Worm (Caenorhabditis elegans) whole organism, L4 larva: ENCODE measurements around the gene T01C8.2.

Source experiments
- F10B5.3 ChIP-seq: sonication (generic microtip); optimal IDR thresholded peaks from 2 replicates; lab custom pipeline; 2016; ENCODE audit warnings: mild to moderate bottlenecking, missing genetic modification characterization, missing compliant biosample characterization
- F26F4.8 ChIP-seq: fragments of 200-800 bp; sonication (Bioruptor generic); conservative IDR thresholded peaks from 2 replicates; pipeline ENCODE4 v1.3.6; 2022; ENCODE audit warnings: missing genetic modification characterization, missing compliant biosample characterization
- F44E2.7 ChIP-seq: fragments of 200-800 bp; sonication (Bioruptor generic); IDR thresholded peaks from 2 replicates; pipeline ENCODE4 v2.1.2; 2022; ENCODE audit warnings: missing genetic modification characterization, missing compliant biosample characterization
- Y48G9A.11 ChIP-seq: fragments of 200-800 bp; sonication (Bioruptor generic); IDR thresholded peaks from 2 replicates; pipeline ENCODE4 v1.3.6; 2022; ENCODE audit warnings: missing genetic modification reagents, missing genetic modification characterization, missing compliant biosample characterization
- Y5F2A.4 ChIP-seq: fragments of 200-800 bp; sonication (Bioruptor generic); optimal IDR thresholded peaks from 2 replicates; lab custom pipeline; 2018; ENCODE audit warnings: mild to moderate bottlenecking, missing genetic modification characterization, missing compliant biosample characterization
- ZK546.5 ChIP-seq, 2 experiments: sonication (generic microtip); optimal IDR thresholded peaks; 2 replicates each; lab custom pipeline; 2017; ENCODE audit warnings: missing biosample characterization in 2 of 2, missing genetic modification characterization in 2 of 2
- attf-4 ChIP-seq: sonication (generic microtip); optimal IDR thresholded peaks from 3 replicates; lab custom pipeline; 2017; ENCODE audit warnings: missing biosample characterization, missing genetic modification characterization
- ceh-28 ChIP-seq: fragments of 150-350 bp; optimal IDR thresholded peaks from 2 replicates; lab custom pipeline; 2014; ENCODE audit warnings: missing biosample characterization, missing genetic modification reagents, missing genetic modification characterization
- ceh-32 ChIP-seq: sonication (generic microtip); optimal IDR thresholded peaks from 2 replicates; lab custom pipeline; 2016; ENCODE audit warnings: mild to moderate bottlenecking, missing genetic modification characterization, missing compliant biosample characterization; ENCODE audit not compliant: poor library complexity
- daf-12 ChIP-seq: fragments of 150-350 bp; optimal IDR thresholded peaks from 2 replicates; lab custom pipeline; 2014; ENCODE audit warnings: missing biosample characterization, missing genetic modification reagents, missing genetic modification characterization
- daf-19 ChIP-seq: fragments of 200-800 bp; sonication (Bioruptor generic); conservative IDR thresholded peaks from 2 replicates; pipeline ENCODE4 v1.3.6; 2022; ENCODE audit warnings: missing genetic modification characterization, missing compliant biosample characterization
- dmd-6 ChIP-seq: fragments of 200-800 bp; sonication (Bioruptor generic); IDR thresholded peaks from 2 replicates; pipeline ENCODE4 v1.3.6; 2022; ENCODE audit warnings: missing genetic modification reagents, missing genetic modification characterization, missing compliant biosample characterization
- dmd-8 ChIP-seq: fragments of 200-800 bp; sonication (Bioruptor generic); IDR thresholded peaks from 2 replicates; pipeline ENCODE4 v1.3.6; 2022; ENCODE audit warnings: missing genetic modification characterization, missing compliant biosample characterization
- dmd-9 ChIP-seq: fragments of 200-800 bp; sonication (Bioruptor generic); IDR thresholded peaks from 2 replicates; pipeline ENCODE4 v1.3.6; 2022; ENCODE audit warnings: missing genetic modification reagents, missing genetic modification characterization, missing compliant biosample characterization
- dpl-1 ChIP-seq: fragments of 150-350 bp; optimal IDR thresholded peaks from 2 replicates; lab custom pipeline; 2014; ENCODE audit warnings: missing biosample characterization, missing genetic modification reagents, missing genetic modification characterization
- dve-1 ChIP-seq: sonication (generic microtip); optimal IDR thresholded peaks from 2 replicates; lab custom pipeline; 2017; ENCODE audit warnings: antibody characterized with exemption, mild to moderate bottlenecking, missing genetic modification characterization, missing compliant biosample characterization; ENCODE audit not compliant: insufficient read depth
- egl-43 ChIP-seq: fragments of 200-800 bp; sonication (Bioruptor generic); IDR thresholded peaks from 2 replicates; pipeline ENCODE4 v1.3.6; 2022; ENCODE audit warnings: missing genetic modification reagents, missing genetic modification characterization, missing compliant biosample characterization
- fkh-10 ChIP-seq: fragments of 150-350 bp; optimal IDR thresholded peaks from 2 replicates; lab custom pipeline; 2014; ENCODE audit warnings: missing biosample characterization, missing genetic modification reagents, missing genetic modification characterization
- hif-1 ChIP-seq, 2 experiments: sonication (generic microtip); optimal IDR thresholded peaks; 2 replicates each; lab custom pipeline; 2016 to 2017; ENCODE audit warnings: missing compliant biosample characterization in 2 of 2, missing genetic modification characterization in 2 of 2, missing genetic modification reagents in 2 of 2, missing genotype in 2 of 2, mild to moderate bottlenecking in 1 of 2
- hlh-30 ChIP-seq: sonication (generic microtip); optimal IDR thresholded peaks from 2 replicates; lab custom pipeline; 2017; ENCODE audit warnings: antibody characterized with exemption, mild to moderate bottlenecking, missing genetic modification characterization, missing compliant biosample characterization; ENCODE audit not compliant: insufficient read depth
- jun-1 ChIP-seq: fragments of 150-350 bp; optimal IDR thresholded peaks from 2 replicates; lab custom pipeline; 2014; ENCODE audit warnings: missing biosample characterization, missing genetic modification reagents, missing genetic modification characterization
- lim-7 ChIP-seq: fragments of 200-800 bp; sonication (Bioruptor generic); IDR thresholded peaks from 2 replicates; pipeline ENCODE4 v1.3.6; 2022; ENCODE audit warnings: missing genetic modification characterization, missing compliant biosample characterization
- lin-29 ChIP-seq: fragments of 200-800 bp; sonication (Bioruptor generic); IDR thresholded peaks from 2 replicates; pipeline ENCODE4 v1.3.6; 2022; ENCODE audit warnings: missing genetic modification reagents, missing genetic modification characterization, missing compliant biosample characterization
- lin-38 ChIP-seq: fragments of 200-800 bp; sonication (Bioruptor generic); IDR thresholded peaks from 2 replicates; pipeline ENCODE4 v1.3.6; 2022; ENCODE audit warnings: missing genetic modification reagents, missing genetic modification characterization, missing compliant biosample characterization
- lir-3 ChIP-seq: sonication (generic microtip); optimal IDR thresholded peaks from 2 replicates; lab custom pipeline; 2016; ENCODE audit warnings: mild to moderate bottlenecking, missing genetic modification characterization, missing compliant biosample characterization
- madf-5 ChIP-seq, 2 experiments: fragments of 200-800 bp; sonication (Bioruptor generic); IDR thresholded peaks; 2 replicates each; pipeline ENCODE4 v1.3.6; 2022; ENCODE audit warnings: missing compliant biosample characterization in 2 of 2, missing genetic modification characterization in 2 of 2
- mes-2 ChIP-seq: sonication (generic microtip); optimal IDR thresholded peaks from 2 replicates; lab custom pipeline; 2016; ENCODE audit warnings: missing genotype, mild to moderate bottlenecking, missing genetic modification characterization, missing compliant biosample characterization; ENCODE audit not compliant: poor library complexity, severe bottlenecking
- mxl-2 ChIP-seq: fragments of 200-800 bp; sonication (Bioruptor generic); conservative IDR thresholded peaks from 2 replicates; pipeline ENCODE4 v1.3.6; 2022; ENCODE audit warnings: missing genetic modification reagents, missing genetic modification characterization, missing compliant biosample characterization
- mxl-3 ChIP-seq: fragments of 200-800 bp; sonication (Bioruptor generic); optimal IDR thresholded peaks from 2 replicates; lab custom pipeline; 2018; ENCODE audit warnings: mild to moderate bottlenecking, missing genetic modification characterization, missing compliant biosample characterization
- nhr-25 ChIP-seq: sonication (generic microtip); optimal IDR thresholded peaks from 2 replicates; lab custom pipeline; 2017; ENCODE audit warnings: missing genetic modification characterization, mild to moderate bottlenecking, missing compliant biosample characterization, antibody characterized with exemption, moderate library complexity, borderline replicate concordance; ENCODE audit not compliant: insufficient read depth
- nhr-76 ChIP-seq: fragments of 150-350 bp; optimal IDR thresholded peaks from 2 replicates; lab custom pipeline; 2014; ENCODE audit warnings: missing biosample characterization, missing genetic modification characterization
- php-3 ChIP-seq: fragments of 200-800 bp; sonication (Bioruptor generic); IDR thresholded peaks from 2 replicates; pipeline ENCODE4 v1.3.6; 2022; ENCODE audit warnings: missing genetic modification reagents, missing genetic modification characterization, missing compliant biosample characterization
- rbr-2 ChIP-seq: sonication (generic microtip); optimal IDR thresholded peaks from 2 replicates; lab custom pipeline; 2016; ENCODE audit warnings: missing genotype, missing genetic modification characterization, missing compliant biosample characterization
- set-16 ChIP-seq: fragments of 200-800 bp; sonication (Bioruptor generic); IDR thresholded peaks from 2 replicates; pipeline ENCODE4 v1.3.6; 2022; ENCODE audit warnings: missing genetic modification reagents, missing genetic modification characterization, missing compliant biosample characterization
- snpc-1.2 ChIP-seq: fragments of 200-800 bp; sonication (Bioruptor generic); IDR thresholded peaks from 2 replicates; pipeline ENCODE4 v1.3.6; 2022; ENCODE audit warnings: missing genetic modification reagents, missing genetic modification characterization, missing compliant biosample characterization
- snpc-4 ChIP-seq: fragments of 150-350 bp; optimal IDR thresholded peaks from 2 replicates; lab custom pipeline; 2014; ENCODE audit warnings: missing biosample characterization, missing genetic modification characterization
- spr-3 ChIP-seq: fragments of 200-800 bp; sonication (Bioruptor generic); optimal IDR thresholded peaks from 2 replicates; lab custom pipeline; 2018; ENCODE audit warnings: mild to moderate bottlenecking, missing genetic modification characterization, missing compliant biosample characterization
- tra-1 ChIP-seq: fragments of 200-800 bp; sonication (Bioruptor generic); IDR thresholded peaks from 2 replicates; pipeline ENCODE4 v1.3.6; 2022; ENCODE audit warnings: missing genetic modification reagents, missing genetic modification characterization, missing compliant biosample characterization
- vab-7 ChIP-seq: fragments of 200-800 bp; sonication (Bioruptor generic); IDR thresholded peaks from 2 replicates; pipeline ENCODE4 v1.3.6; 2022; ENCODE audit warnings: missing genetic modification reagents, missing genetic modification characterization, missing compliant biosample characterization
- zag-1 ChIP-seq: fragments of 150-350 bp; optimal IDR thresholded peaks from 2 replicates; lab custom pipeline; 2014; ENCODE audit warnings: missing biosample characterization, missing genetic modification characterization
- zfp-3 ChIP-seq: fragments of 200-800 bp; sonication (Bioruptor generic); conservative IDR thresholded peaks from 2 replicates; pipeline ENCODE4 v1.3.6; 2022; ENCODE audit warnings: missing genetic modification reagents, missing genetic modification characterization, missing compliant biosample characterization
- zip-2 ChIP-seq: fragments of 150-350 bp; optimal IDR thresholded peaks from 2 replicates; lab custom pipeline; 2014; ENCODE audit warnings: missing biosample characterization, missing genetic modification characterization

T01C8.2 gene

ce11 chrX:16782797-16783259 lies 3.4 kb upstream of the T01C8.2 start, which contains the start of gene T01C8.3 (continued):
- no peak for TF ChIP-seq ZK546.5 (tag; optimal IDR thresholded peaks at IDR 0.05; lab: Kevin White, UChicago)
- TF ChIP-seq zag-1 (tag; lab: Kevin White, UChicago): no peak
- 0 out of 2 replicates have a peak, but pooled peaks have one; percentile 18 for TF ChIP-seq php-3 (GFP tag; lab: Robert Waterston, UW)
- no peak for TF ChIP-seq mxl-2
- TF ChIP-seq nhr-25: no peak
- no peak for TF ChIP-seq dpl-1 (GFP tag; lab: Kevin White, UChicago)
- TF ChIP-seq attf-4 (tag; lab: Kevin White, UChicago): no peak
- TF ChIP-seq dve-1 (tag; lab: Kevin White, UChicago): peak; percentile 18
- peak; percentile 89 for TF ChIP-seq tra-1
- no peak for TF ChIP-seq Y48G9A.11
- no peak for TF ChIP-seq F10B5.3 (tag; lab: Kevin White, UChicago)
- no peak for TF ChIP-seq mxl-3 (GFP tag; lab: Kevin White, UChicago)
- no peak for TF ChIP-seq madf-5 (GFP tag; IDR thresholded peaks at IDR 0.05; lab: Robert Waterston, UW)
- no peak for TF ChIP-seq nhr-76
- TF ChIP-seq hlh-30: no peak
- TF ChIP-seq set-16: no peak
- TF ChIP-seq rbr-2 (tag; lab: Kevin White, UChicago): no peak
- TF ChIP-seq snpc-4: no peak
- TF ChIP-seq ceh-28: no peak
- TF ChIP-seq egl-43 (GFP tag; lab: Robert Waterston, UW): no peak
- no peak for TF ChIP-seq F44E2.7
- no peak for TF ChIP-seq fkh-10 (GFP tag; lab: Kevin White, UChicago)
- no peak for TF ChIP-seq dmd-9
- no peak for TF ChIP-seq jun-1 (tag; lab: Kevin White, UChicago)
- TF ChIP-seq Y5F2A.4 (GFP tag; lab: Kevin White, UChicago): no peak
- no peak for TF ChIP-seq F26F4.8
- TF ChIP-seq lin-38 (GFP tag; lab: Robert Waterston, UW): no peak
- no peak for TF ChIP-seq spr-3 (GFP tag; lab: Kevin White, UChicago)
- no peak for TF ChIP-seq lir-3 (tag; lab: Kevin White, UChicago)
- no peak for TF ChIP-seq daf-19 (GFP tag; lab: Robert Waterston, UW)
- TF ChIP-seq snpc-1.2 (GFP tag; lab: Robert Waterston, UW): no peak
- TF ChIP-seq hif-1 (tag; optimal IDR thresholded peaks at IDR 0.05; lab: Kevin White, UChicago): no peak
- TF ChIP-seq lin-29: no peak
- TF ChIP-seq ceh-32: no peak
- no peak for TF ChIP-seq dmd-8 (GFP tag; lab: Robert Waterston, UW)
- TF ChIP-seq zfp-3 (GFP tag; lab: Robert Waterston, UW): no peak

- no peak for TF ChIP-seq dpl-1 (GFP tag; lab: Kevin White, UChicago)
- TF ChIP-seq snpc-1.2 (GFP tag; lab: Robert Waterston, UW): no peak
- TF ChIP-seq dmd-6 (GFP tag; lab: Robert Waterston, UW): no peak
- TF ChIP-seq lin-38 (GFP tag; lab: Robert Waterston, UW): no peak
- no peak for TF ChIP-seq vab-7
- TF ChIP-seq zip-2 (tag; lab: Kevin White, UChicago): no peak
- no peak for TF ChIP-seq lim-7
- TF ChIP-seq fkh-10 (GFP tag; lab: Kevin White, UChicago): no peak
- TF ChIP-seq snpc-4: no peak
- TF ChIP-seq Y48G9A.11: no peak
- no peak for TF ChIP-seq spr-3 (GFP tag; lab: Kevin White, UChicago)
- no peak for TF ChIP-seq mes-2 (tag; lab: Kevin White, UChicago)
- no peak for TF ChIP-seq rbr-2 (tag; lab: Kevin White, UChicago)
- TF ChIP-seq daf-12 (tag; lab: Kevin White, UChicago): no peak
Measured at ce11 chrX:16784038-16784437, 2.2 kb upstream of the T01C8.2 start.
